Fruit fly (Drosophila melanogaster): ENCODE measurements around the gene GstD9.
A peak's percentile ranks its signal among the peaks of the same experiment; 100 is the strongest.

Gene GstD9

DNA sequence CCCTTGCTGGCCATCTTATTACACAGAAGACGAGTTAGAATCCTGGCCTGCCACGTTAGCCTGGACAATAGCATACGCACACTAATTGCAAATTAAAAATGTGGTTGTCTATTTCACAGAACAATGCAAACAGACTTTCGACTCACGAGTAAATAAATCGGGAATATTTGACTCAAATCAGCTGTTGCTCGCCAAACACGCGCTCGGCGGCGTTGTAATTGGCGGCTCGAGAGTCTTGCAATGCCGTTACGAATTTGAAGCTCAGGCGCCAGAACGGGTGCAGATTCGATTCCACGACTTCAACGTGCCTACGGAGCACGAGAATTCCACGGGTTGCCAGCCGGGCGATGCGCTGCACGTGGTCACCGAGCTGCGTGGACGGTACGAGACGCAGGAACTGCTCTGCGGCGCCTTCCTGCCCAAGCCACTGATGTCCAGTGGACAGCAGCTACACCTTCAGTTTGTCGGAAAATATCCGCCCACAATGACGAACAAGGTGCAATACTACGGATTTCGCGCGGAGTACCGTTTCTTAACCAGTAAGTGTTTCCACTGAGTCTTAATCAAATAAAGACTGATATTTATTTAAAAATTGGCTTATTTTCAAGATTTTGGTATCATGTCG lies 34.4 kb upstream of the GstD9 start, which contains the start of gene DNAlig3 (continued):
- TF ChIP-seq CG3726 (GFP tag; IDR thresholded peaks at IDR 0.05) (no peak), HmgD (GFP tag; optimal IDR thresholded peaks at IDR 0.05) (peak; percentile 8), bigmax (GFP tag; optimal IDR thresholded peaks at IDR 0.05) (peak; percentile 8), Sry-δ (GFP tag; optimal IDR thresholded peaks at IDR 0.05) (peak; percentile 22), CTCF (GFP tag; optimal IDR thresholded peaks at IDR 0.05) (peak; percentile 45), kah (GFP tag; optimal IDR thresholded peaks at IDR 0.05) (peak; percentile 1), Poxn (GFP tag; IDR thresholded peaks at IDR 0.05) (no peak), knrl (GFP tag; IDR thresholded peaks at IDR 0.05; ENCODE audit: partially characterized antibody) (0 out of 3 replicates have a peak, but pooled peaks have one; percentile 28), CG4404 (GFP tag; IDR thresholded peaks at IDR 0.05) (no peak), CG3995 (GFP tag; optimal IDR thresholded peaks at IDR 0.05) (no peak), CG2116 (GFP tag; optimal IDR thresholded peaks at IDR 0.05) (peak; percentile 32), gfzf (GFP tag; optimal IDR thresholded peaks at IDR 0.05) (peak; percentile 27), Scr (GFP tag; IDR thresholded peaks at IDR 0.05; ENCODE audit: partially characterized antibody) (peak; percentile 60), CG30403 (GFP tag; optimal IDR thresholded peaks at IDR 0.05) (no peak), CG4617 (GFP tag; optimal IDR thresholded peaks at IDR 0.05; ENCODE audit: borderline replicate concordance) (peak; percentile 2), scrt (GFP tag; optimal IDR thresholded peaks at IDR 0.05) (peak; percentile 53), Drgx (GFP tag; IDR thresholded peaks at IDR 0.05) (peak; percentile 49; the same call in 1 of the 2 replicates), CG12769 (tag; optimal IDR thresholded peaks at IDR 0.05) (peak; percentile 83), CG4360 (GFP tag; IDR thresholded peaks at IDR 0.05) (no peak), crp (GFP tag; optimal IDR thresholded peaks at IDR 0.05) (peak; percentile 33 to 93), zen2 (GFP tag; IDR thresholded peaks at IDR 0.05; ENCODE audit: partially characterized antibody) (peak; percentile 68; the same call in 2 of the 3 replicates), CG17186 (GFP tag; optimal IDR thresholded peaks at IDR 0.05) (peak; percentile 77), Usf (GFP tag; optimal IDR thresholded peaks at IDR 0.05) (no peak), CG5180 (GFP tag; optimal IDR thresholded peaks at IDR 0.05) (no peak), chinmo (GFP tag; IDR thresholded peaks at IDR 0.05; ENCODE audit: partially characterized antibody) (0 out of 4 replicates have a peak, but pooled peaks have one; percentile 27), CG12299 (tag; optimal IDR thresholded peaks at IDR 0.05) (no peak), CG7745 (tag; optimal IDR thresholded peaks at IDR 0.05) (no peak), CG9797 (GFP tag; optimal IDR thresholded peaks at IDR 0.05) (peak; percentile 17), Dp (GFP tag; optimal IDR thresholded peaks at IDR 0.05) (peak; percentile 86), hb (GFP tag; IDR thresholded peaks at IDR 0.05; ENCODE audit: partially characterized antibody) (0 out of 3 replicates have a peak, but pooled peaks have one; percentile 64), HLHmδ (GFP tag; optimal IDR thresholded peaks at IDR 0.05) (peak; percentile 65), lov (optimal IDR thresholded peaks at IDR 0.05) (no peak), lov (GFP tag; IDR thresholded peaks at IDR 0.05) (no peak), Nf-YC (tag; optimal IDR thresholded peaks at IDR 0.05) (no peak), CG2889 (GFP tag; IDR thresholded peaks at IDR 0.05) (no peak), CG1603 (tag; optimal IDR thresholded peaks at IDR 0.05) (peak; percentile 64), sens (GFP tag) (peak; percentile 32), CG34376 (GFP tag; optimal IDR thresholded peaks at IDR 0.05) (peak; percentile 44), CG18764 (GFP tag; optimal IDR thresholded peaks at IDR 0.05) (no peak), Dref (GFP tag; IDR thresholded peaks at IDR 0.05) (peak; percentile 40; the same call in 1 of the 2 replicates), hbn (GFP tag; IDR thresholded peaks at IDR 0.05; ENCODE audit: partially characterized antibody) (peak; percentile 48), Doc3 (GFP tag; IDR thresholded peaks at IDR 0.05; ENCODE audit: partially characterized antibody) (peak; percentile 61; the same call in 1 of the 3 replicates), amos (GFP tag; IDR thresholded peaks at IDR 0.05; ENCODE audit: partially characterized antibody) (peak; percentile 52; the same call in 1 of the 2 replicates), Fer1 (GFP tag; optimal IDR thresholded peaks at IDR 0.05) (peak; percentile 21), unc-4 (GFP tag; IDR thresholded peaks at IDR 0.05; ENCODE audit: partially characterized antibody) (peak; percentile 57), CG42726 (GFP tag; IDR thresholded peaks at IDR 0.05; ENCODE audit: partially characterized antibody) (no peak), Bgb (GFP tag; IDR thresholded peaks at IDR 0.05; ENCODE audit: partially characterized antibody) (peak; percentile 33; the same call in 1 of the 2 replicates), tll (GFP tag; optimal IDR thresholded peaks at IDR 0.05) (peak in 1 of 2 experiments; percentile 62)
